Worm (Caenorhabditis elegans) whole organism, L4/young adult: Measurements from ENCODE around the gene rps-14.

Experiments
- W03F9.2 ChIP-seq: fragments of 150-350 bp; optimal IDR thresholded peaks from 2 replicates; lab custom pipeline; 2014; ENCODE audit warnings: missing biosample characterization, missing genetic modification characterization
- him-1 ChIP-seq: sonication (generic microtip); optimal IDR thresholded peaks from 2 replicates; lab custom pipeline; 2016; ENCODE audit warnings: missing genotype, missing genetic modification reagents, missing genetic modification characterization, missing compliant biosample characterization

DNA sequence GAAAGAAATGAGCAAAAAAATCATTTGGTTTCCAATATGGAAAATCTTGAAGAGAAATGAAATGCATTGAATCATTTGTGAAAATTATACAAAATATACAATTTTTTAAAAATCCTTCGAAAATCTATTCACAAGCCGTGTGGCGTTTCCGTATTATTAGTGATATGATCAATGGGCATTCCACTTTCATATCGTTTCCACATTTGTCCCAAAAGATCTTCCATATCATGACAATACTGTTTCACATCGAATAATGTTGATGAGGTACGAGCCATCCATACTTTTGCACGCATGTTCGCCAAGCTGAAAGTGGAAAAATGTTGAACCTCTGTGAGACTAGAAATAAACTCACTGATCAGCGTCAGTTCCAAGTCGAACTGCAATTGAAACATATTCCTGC lies 33.0 kb downstream of the rps-14 start:
- TF ChIP-seq him-1 (tag; lab: Kevin White, UChicago) (no peak), W03F9.2 (tag; lab: Kevin White, UChicago) (no peak)
